Fruit fly (Drosophila melanogaster): ENCODE data around the gene CG14667.

- no peak for TF ChIP-seq psq (optimal IDR thresholded peaks at IDR 0.05)
- no peak for TF ChIP-seq pan (optimal IDR thresholded peaks at IDR 0.05)
- TF ChIP-seq EcR (GFP tag; optimal IDR thresholded peaks at IDR 0.05) = no peak
- TF ChIP-seq CG8478 (optimal IDR thresholded peaks at IDR 0.05) = no peak
- no peak for TF ChIP-seq Dll (optimal IDR thresholded peaks at IDR 0.05)
These were observed 16.8 kb upstream of the CG14667 start, which contains the start of gene Prosbeta7 for dm6 chr3R:5357935-5358414.
